Worm (Caenorhabditis elegans): ENCODE data around the gene hgrs-1.

ce11 chrIV:8208855-8209254, 3.0 kb upstream of the hgrs-1 start:
- TF ChIP-seq elt-2 (tag; optimal IDR thresholded peaks at IDR 0.05): no peak
- TF ChIP-seq odd-2 (tag; optimal IDR thresholded peaks at IDR 0.05): no peak
- TF ChIP-seq ttx-3 (tag; optimal IDR thresholded peaks at IDR 0.05): no peak
- no peak for TF ChIP-seq ama-1 (optimal IDR thresholded peaks at IDR 0.05)
- no peak for TF ChIP-seq dve-1 (tag; optimal IDR thresholded peaks at IDR 0.05)
- no peak for TF ChIP-seq K09A11.1 (tag; optimal IDR thresholded peaks at IDR 0.05; ENCODE audit: insufficient read depth)
- TF ChIP-seq zip-5 (tag; optimal IDR thresholded peaks at IDR 0.05): no peak
- TF ChIP-seq pag-3 (tag; optimal IDR thresholded peaks at IDR 0.05; ENCODE audit: borderline replicate concordance): no peak
